Worm (Caenorhabditis elegans): Measurements from ENCODE around the gene C05D12.5.

ce11 chrII:11392390-11392789 is 41.7 kb upstream of the C05D12.5 start:
- TF ChIP-seq mdl-1 (tag; optimal IDR thresholded peaks at IDR 0.05), result no peak
- TF ChIP-seq nhr-25 (tag; optimal IDR thresholded peaks at IDR 0.05; ENCODE audit: borderline replicate concordance, insufficient read depth), result no peak
- TF ChIP-seq lin-39 (tag; optimal IDR thresholded peaks at IDR 0.05), result no peak
- no peak for TF ChIP-seq nhr-10 (tag; optimal IDR thresholded peaks at IDR 0.05)
- no peak for TF ChIP-seq snpc-4 (tag; optimal IDR thresholded peaks at IDR 0.05)
- no peak for TF ChIP-seq zfp-2 (tag; optimal IDR thresholded peaks at IDR 0.05)
- no peak for TF ChIP-seq nhr-11 (tag; optimal IDR thresholded peaks at IDR 0.05)
- no peak for TF ChIP-seq set-16 (GFP tag; IDR thresholded peaks at IDR 0.05)
- TF ChIP-seq nhr-237 (tag; optimal IDR thresholded peaks at IDR 0.05), result no peak
